Fruit fly (Drosophila melanogaster): ENCODE results near the gene CG9919.

- TF ChIP-seq ttk (optimal IDR thresholded peaks at IDR 0.05) = no peak
- no peak for TF ChIP-seq h (optimal IDR thresholded peaks at IDR 0.05)
These were observed 32.9 kb downstream of the CG9919 start, which contains the start of gene ERp44 for dm6 chrX:16297618-16298017.
